Fruit fly (Drosophila melanogaster): ENCODE data around the gene CG44037.

- TF ChIP-seq usp (GFP tag; optimal IDR thresholded peaks at IDR 0.05) (no peak), Rel (GFP tag; optimal IDR thresholded peaks at IDR 0.05) (no peak), Rel (tag; optimal IDR thresholded peaks at IDR 0.05) (no peak)
These were observed 32.1 kb downstream of the CG44037 start for dm6 chr3R:12290466-12291237.
